Fruit fly (Drosophila melanogaster) whole organism, embryonic: Measurements from ENCODE around the gene CG3448.

ENCODE experiments used
- Antp ChIP-seq: fragments of 200-800 bp; sonication (Bioruptor generic); optimal IDR thresholded peaks from 3 replicates; lab custom pipeline; 2016; ENCODE audit warnings: missing biosample characterization, missing genetic modification characterization
- Bgb ChIP-seq: fragments of 200-800 bp; sonication (Bioruptor generic); IDR thresholded peaks from 2 replicates; pipeline ENCODE4 v1.3.6; 2022; ENCODE audit warnings: missing biosample characterization, missing genetic modification characterization; ENCODE audit not compliant: partially characterized antibody
- CG10462 ChIP-seq: fragments of 200-800 bp; sonication (Bioruptor generic); optimal IDR thresholded peaks from 2 replicates; lab custom pipeline; 2016; ENCODE audit warnings: missing biosample characterization, missing genetic modification characterization
- CG11456 ChIP-seq: fragments of 200-800 bp; sonication (Bioruptor generic); IDR thresholded peaks from 3 replicates; pipeline ENCODE4 v1.3.6; 2022; ENCODE audit warnings: missing biosample characterization, missing genetic modification characterization
- CG12391 ChIP-seq: fragments of 200-800 bp; sonication (Bioruptor generic); optimal IDR thresholded peaks from 3 replicates; lab custom pipeline; 2018; ENCODE audit warnings: missing biosample characterization, mild to moderate bottlenecking, missing genetic modification characterization, moderate library complexity
- CG13123 ChIP-seq: fragments of 200-800 bp; sonication (Bioruptor generic); optimal IDR thresholded peaks from 2 replicates; lab custom pipeline; 2016; ENCODE audit warnings: missing biosample characterization, missing genetic modification characterization
- CG13296 ChIP-seq: fragments of 200-800 bp; sonication (Bioruptor generic); optimal IDR thresholded peaks from 3 replicates; lab custom pipeline; 2018; ENCODE audit warnings: missing biosample characterization, mild to moderate bottlenecking, missing genetic modification characterization
- CG14441 ChIP-seq: fragments of 200-800 bp; sonication (Bioruptor generic); IDR thresholded peaks from 2 replicates; pipeline ENCODE4 v1.3.6; 2022; ENCODE audit warnings: missing biosample characterization, missing genetic modification characterization
- CG14860 ChIP-seq: fragments of 200-800 bp; sonication (Bioruptor generic); IDR thresholded peaks from 3 replicates; pipeline ENCODE4 v1.3.6; 2022; ENCODE audit warnings: missing biosample characterization, missing genetic modification characterization; ENCODE audit not compliant: partially characterized antibody
- CG15073 ChIP-seq: fragments of 200-800 bp; sonication (Bioruptor generic); optimal IDR thresholded peaks from 2 replicates; lab custom pipeline; 2016; ENCODE audit warnings: missing biosample characterization, missing genetic modification characterization
- CG16863 ChIP-seq: fragments of 200-800 bp; sonication (Bioruptor generic); optimal IDR thresholded peaks from 3 replicates; lab custom pipeline; 2016; ENCODE audit warnings: missing biosample characterization, missing genetic modification characterization
- CG1792 ChIP-seq: fragments of 200-800 bp; sonication (Bioruptor generic); optimal IDR thresholded peaks from 2 replicates; lab custom pipeline; 2016; ENCODE audit warnings: missing biosample characterization, missing genetic modification characterization
- CG2120 ChIP-seq: fragments of 200-800 bp; sonication (Bioruptor generic); optimal IDR thresholded peaks from 3 replicates; lab custom pipeline; 2016; ENCODE audit warnings: missing biosample characterization, missing genetic modification characterization
- CG2202 ChIP-seq: fragments of 200-800 bp; sonication (Bioruptor generic); optimal IDR thresholded peaks from 2 replicates; lab custom pipeline; 2018; ENCODE audit warnings: missing biosample characterization, mild to moderate bottlenecking, missing genetic modification characterization
- CG34224 ChIP-seq: fragments of 200-800 bp; sonication (Bioruptor generic); IDR thresholded peaks from 3 replicates; pipeline ENCODE4 v1.3.6; 2022; ENCODE audit warnings: missing biosample characterization, missing genetic modification characterization; ENCODE audit not compliant: partially characterized antibody
- CG34376 ChIP-seq: fragments of 200-800 bp; sonication (Bioruptor generic); optimal IDR thresholded peaks from 2 replicates; lab custom pipeline; 2018; ENCODE audit warnings: missing biosample characterization, mild to moderate bottlenecking, missing genetic modification characterization
- CG4424 ChIP-seq: fragments of 200-800 bp; sonication (Bioruptor generic); optimal IDR thresholded peaks from 3 replicates; lab custom pipeline; 2016; ENCODE audit warnings: missing biosample characterization, missing genetic modification characterization
- CG5245 ChIP-seq: fragments of 200-800 bp; sonication (Bioruptor generic); optimal IDR thresholded peaks from 3 replicates; lab custom pipeline; 2016; ENCODE audit warnings: missing biosample characterization, missing genetic modification characterization
- CG6175 ChIP-seq: fragments of 200-800 bp; sonication (Bioruptor generic); IDR thresholded peaks from 3 replicates; pipeline ENCODE4 v1.3.6; 2022; ENCODE audit warnings: missing biosample characterization, missing genetic modification characterization
- CG6791 ChIP-seq: fragments of 200-800 bp; sonication (Bioruptor generic); IDR thresholded peaks from 3 replicates; pipeline ENCODE4 v1.3.6; 2022; ENCODE audit warnings: missing biosample characterization, missing genetic modification characterization; ENCODE audit not compliant: partially characterized antibody
- CG6854 ChIP-seq: fragments of 200-800 bp; sonication (Bioruptor generic); optimal IDR thresholded peaks from 3 replicates; lab custom pipeline; 2017; ENCODE audit warnings: missing biosample characterization, mild to moderate bottlenecking, missing genetic modification characterization
- CG9727 ChIP-seq: fragments of 200-800 bp; sonication (Bioruptor generic); optimal IDR thresholded peaks from 3 replicates; lab custom pipeline; 2017; ENCODE audit warnings: missing biosample characterization, mild to moderate bottlenecking, missing genetic modification characterization
- CG9932 ChIP-seq: fragments of 200-800 bp; sonication (Bioruptor generic); IDR thresholded peaks from 2 replicates; pipeline ENCODE4 v1.3.6; 2022; ENCODE audit warnings: missing biosample characterization, missing genetic modification characterization
- CrebB ChIP-seq: fragments of 200-800 bp; sonication (Bioruptor generic); optimal IDR thresholded peaks from 3 replicates; lab custom pipeline; 2018; ENCODE audit warnings: missing biosample characterization, mild to moderate bottlenecking, missing genetic modification characterization
- E2f2 ChIP-seq: fragments of 200-800 bp; sonication (Bioruptor generic); IDR thresholded peaks from 2 replicates; pipeline ENCODE4 v1.3.6; 2022; ENCODE audit warnings: missing biosample characterization, missing genetic modification characterization
- Elba2 ChIP-seq: fragments of 200-800 bp; sonication (Bioruptor generic); optimal IDR thresholded peaks from 3 replicates; lab custom pipeline; 2016; ENCODE audit warnings: missing biosample characterization, missing genetic modification characterization
- GATAe ChIP-seq: fragments of 200-800 bp; sonication (Bioruptor generic); conservative IDR thresholded peaks from 2 replicates; pipeline ENCODE4 v1.3.6; 2022; ENCODE audit warnings: missing biosample characterization, missing genetic modification characterization
- HmgZ ChIP-seq: fragments of 200-800 bp; sonication (Bioruptor generic); optimal IDR thresholded peaks from 2 replicates; lab custom pipeline; 2018; ENCODE audit warnings: missing biosample characterization, mild to moderate bottlenecking, missing genetic modification characterization
- PHDP ChIP-seq: fragments of 200-800 bp; sonication (Bioruptor generic); optimal IDR thresholded peaks from 3 replicates; lab custom pipeline; 2018; ENCODE audit warnings: missing biosample characterization, mild to moderate bottlenecking, missing genetic modification characterization, moderate library complexity
- Scr ChIP-seq: fragments of 200-800 bp; sonication (Bioruptor generic); IDR thresholded peaks from 2 replicates; pipeline ENCODE4 v1.3.6; 2022; ENCODE audit warnings: missing biosample characterization, missing genetic modification characterization; ENCODE audit not compliant: partially characterized antibody
- Usf ChIP-seq: fragments of 200-800 bp; sonication (Bioruptor generic); optimal IDR thresholded peaks from 2 replicates; lab custom pipeline; 2017; ENCODE audit warnings: missing genotype, missing biosample characterization, missing genetic modification characterization
- ab ChIP-seq: fragments of 200-800 bp; sonication (Bioruptor generic); optimal IDR thresholded peaks from 2 replicates; lab custom pipeline; 2016; ENCODE audit warnings: missing biosample characterization, missing genetic modification characterization
- amos ChIP-seq: fragments of 200-800 bp; sonication (Bioruptor generic); IDR thresholded peaks from 2 replicates; pipeline ENCODE4 v1.3.6; 2022; ENCODE audit warnings: missing biosample characterization, missing genetic modification characterization; ENCODE audit not compliant: partially characterized antibody
- bab2 ChIP-seq: fragments of 200-800 bp; sonication (Bioruptor generic); optimal IDR thresholded peaks from 2 replicates; lab custom pipeline; 2016; ENCODE audit warnings: missing biosample characterization, missing genetic modification characterization
- br ChIP-seq: fragments of >200 bp; optimal IDR thresholded peaks from 2 replicates; lab custom pipeline; 2017
- cad ChIP-seq: fragments of >200 bp; optimal IDR thresholded peaks from 2 replicates; lab custom pipeline; 2017; ENCODE audit warnings: missing biosample characterization, missing genetic modification characterization
- caup ChIP-seq: fragments of 200-800 bp; sonication (Bioruptor generic); optimal IDR thresholded peaks from 3 replicates; lab custom pipeline; 2017; ENCODE audit warnings: missing biosample characterization, mild to moderate bottlenecking, missing genetic modification characterization, moderate library complexity; ENCODE audit not compliant: severe bottlenecking
- cwo ChIP-seq: fragments of 200-800 bp; sonication (Bioruptor generic); optimal IDR thresholded peaks from 3 replicates; lab custom pipeline; 2017; ENCODE audit warnings: missing biosample characterization, missing genetic modification characterization, mild to moderate bottlenecking, moderate library complexity, missing genetic modification reagents
- fu2 ChIP-seq: fragments of 200-800 bp; sonication (Bioruptor generic); optimal IDR thresholded peaks from 2 replicates; lab custom pipeline; 2016; ENCODE audit warnings: missing biosample characterization, missing genetic modification characterization
- gt ChIP-seq: fragments of 200-800 bp; sonication (Bioruptor generic); IDR thresholded peaks from 2 replicates; pipeline ENCODE4 v1.3.6; 2022; ENCODE audit warnings: missing biosample characterization, missing genetic modification characterization
- hth ChIP-seq: fragments of >200 bp; optimal IDR thresholded peaks from 2 replicates; lab custom pipeline; 2017; ENCODE audit warnings: inconsistent platforms
- lmd ChIP-seq: fragments of 200-800 bp; sonication (Bioruptor generic); IDR thresholded peaks from 2 replicates; pipeline ENCODE4 v1.3.6; 2022; ENCODE audit warnings: missing biosample characterization, missing genetic modification characterization
- mam ChIP-seq: fragments of 200-800 bp; sonication (Bioruptor generic); optimal IDR thresholded peaks from 3 replicates; lab custom pipeline; 2016; ENCODE audit warnings: missing biosample characterization, missing genetic modification characterization
- nerfin-2 ChIP-seq: fragments of 200-800 bp; sonication (Bioruptor generic); IDR thresholded peaks from 2 replicates; pipeline ENCODE4 v1.3.6; 2022; ENCODE audit warnings: missing biosample characterization, missing genetic modification characterization; ENCODE audit not compliant: partially characterized antibody
- nmo ChIP-seq: fragments of 200-800 bp; sonication (Bioruptor generic); optimal IDR thresholded peaks from 2 replicates; lab custom pipeline; 2018; ENCODE audit warnings: missing biosample characterization, mild to moderate bottlenecking, missing genetic modification characterization, moderate library complexity
- oc ChIP-seq: fragments of 200-800 bp; sonication (Bioruptor generic); optimal IDR thresholded peaks from 2 replicates; lab custom pipeline; 2018; ENCODE audit warnings: missing biosample characterization, mild to moderate bottlenecking, missing genetic modification characterization, moderate library complexity
- org-1 ChIP-seq: fragments of 200-800 bp; sonication (Bioruptor generic); optimal IDR thresholded peaks from 2 replicates; lab custom pipeline; 2017; ENCODE audit warnings: missing biosample characterization, missing genetic modification characterization
- pum ChIP-seq: fragments of 200-800 bp; sonication (Bioruptor generic); optimal IDR thresholded peaks from 2 replicates; lab custom pipeline; 2016; ENCODE audit warnings: missing biosample characterization, missing genetic modification characterization
- sim ChIP-seq: fragments of 200-800 bp; sonication (Bioruptor generic); IDR thresholded peaks from 2 replicates; pipeline ENCODE4 v1.3.6; 2022; ENCODE audit warnings: missing biosample characterization, missing genetic modification characterization
- slbo ChIP-seq: fragments of 200-800 bp; sonication (Bioruptor generic); IDR thresholded peaks from 2 replicates; pipeline ENCODE4 v1.3.6; 2022; ENCODE audit warnings: missing biosample characterization, missing genetic modification characterization
- zen ChIP-seq: fragments of 200-800 bp; sonication (Bioruptor generic); optimal IDR thresholded peaks from 3 replicates; lab custom pipeline; 2018; ENCODE audit warnings: missing biosample characterization, mild to moderate bottlenecking, missing genetic modification characterization, moderate library complexity

The CG3448 gene

DNA sequence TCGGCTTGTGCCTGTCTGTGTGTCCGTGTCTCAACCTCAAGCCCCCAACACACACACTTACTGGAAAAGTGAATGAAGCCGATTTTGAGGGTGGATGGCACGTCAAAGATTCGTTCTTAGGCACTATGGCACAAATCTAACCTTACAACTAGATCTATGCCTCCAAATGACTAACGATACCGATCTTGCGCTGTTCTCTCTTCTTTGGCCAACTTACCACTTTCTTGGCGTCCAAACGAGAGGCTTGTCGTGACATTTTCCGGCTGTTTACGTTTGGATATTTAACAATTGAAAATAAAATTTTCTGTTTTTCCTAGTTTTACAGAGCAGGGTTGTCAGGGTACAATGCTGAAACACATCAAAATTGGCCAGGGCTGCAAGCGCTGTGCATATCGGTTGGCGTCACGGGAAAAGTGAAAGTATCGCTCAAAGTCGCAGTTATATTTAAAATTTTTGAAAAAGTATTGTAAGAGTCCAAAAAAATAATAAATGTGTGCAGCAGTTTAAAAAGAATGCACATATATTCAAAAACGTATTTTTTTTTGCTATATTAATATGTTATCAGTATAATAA lies 9.4 kb downstream of the CG3448 start, which contains the start of the genes Bet3 and Nf-YA (continued):
- TF ChIP-seq sim (GFP tag; lab: Robert Waterston, UW), result no peak
- TF ChIP-seq caup (GFP tag; lab: Kevin White, UChicago), result peak; percentile 35
- TF ChIP-seq br (lab: Kevin White, UChicago), result no peak
- TF ChIP-seq CG15073 (GFP tag; lab: Kevin White, UChicago), result no peak
- peak; percentile 83 for TF ChIP-seq CG34224 (GFP tag; lab: Robert Waterston, UW)
- TF ChIP-seq CG13296, result peak; percentile 0
- TF ChIP-seq CG10462 (GFP tag; lab: Kevin White, UChicago), result no peak
- peak; percentile 90 for TF ChIP-seq mam (GFP tag; lab: Kevin White, UChicago)
- peak; percentile 84 for TF ChIP-seq CG14860 (GFP tag; lab: Robert Waterston, UW)
- no peak for TF ChIP-seq CG5245 (GFP tag; lab: Kevin White, UChicago)
- peak; percentile 76 for TF ChIP-seq pum (GFP tag; lab: Kevin White, UChicago)
- peak; percentile 61 for TF ChIP-seq Antp (GFP tag; lab: Kevin White, UChicago)
- TF ChIP-seq gt (GFP tag; lab: Robert Waterston, UW), result no peak
- peak; percentile 88 for TF ChIP-seq slbo (GFP tag; lab: Robert Waterston, UW)
- peak; percentile 7 for TF ChIP-seq Elba2 (GFP tag; lab: Kevin White, UChicago)
- no peak for TF ChIP-seq CrebB (tag; lab: Kevin White, UChicago)
- TF ChIP-seq ab, result no peak
- peak; percentile 41 for TF ChIP-seq CG9727 (GFP tag; lab: Kevin White, UChicago)
- no peak for TF ChIP-seq oc
- peak; percentile 27 for TF ChIP-seq CG1792 (GFP tag; lab: Kevin White, UChicago)
- TF ChIP-seq PHDP (tag; lab: Kevin White, UChicago), result no peak
- TF ChIP-seq zen (tag; lab: Kevin White, UChicago), result peak; percentile 31
- no peak for TF ChIP-seq cwo (GFP tag; lab: Kevin White, UChicago)
- TF ChIP-seq fu2, result peak; percentile 41
- TF ChIP-seq CG34376 (GFP tag; lab: Kevin White, UChicago), result peak; percentile 8
- peak; percentile 86 for TF ChIP-seq CG9932 (GFP tag; lab: Robert Waterston, UW)
- no peak for TF ChIP-seq CG16863 (GFP tag; lab: Kevin White, UChicago)
- TF ChIP-seq Scr, result peak; percentile 82
- no peak for TF ChIP-seq org-1 (GFP tag; lab: Kevin White, UChicago)
- peak; percentile 72 for TF ChIP-seq nerfin-2 (GFP tag; lab: Robert Waterston, UW)
- TF ChIP-seq CG2202 (tag; lab: Kevin White, UChicago), result no peak
- no peak for TF ChIP-seq CG13123 (GFP tag; lab: Kevin White, UChicago)
- peak; percentile 34; the same call in 1 of the 2 replicates for TF ChIP-seq E2f2 (GFP tag; lab: Robert Waterston, UW)
- TF ChIP-seq bab2 (GFP tag; lab: Kevin White, UChicago), result no peak
- no peak for TF ChIP-seq GATAe (GFP tag; lab: Robert Waterston, UW)
- no peak for TF ChIP-seq cad (GFP tag; lab: Kevin White, UChicago)
- TF ChIP-seq CG14441, result peak; percentile 59
- TF ChIP-seq CG11456 (GFP tag; lab: Robert Waterston, UW), result peak; percentile 79
- TF ChIP-seq Bgb, result peak; percentile 87
- TF ChIP-seq CG6854 (GFP tag; lab: Kevin White, UChicago), result no peak
- no peak for TF ChIP-seq CG6175 (GFP tag; lab: Robert Waterston, UW)
- TF ChIP-seq CG2120, result peak; percentile 63
- no peak for TF ChIP-seq hth (lab: Kevin White, UChicago)
- peak; percentile 68 for TF ChIP-seq nmo (GFP tag; lab: Kevin White, UChicago)
- peak; percentile 58 for TF ChIP-seq HmgZ (tag; lab: Kevin White, UChicago)
- TF ChIP-seq amos, result peak; percentile 91
- TF ChIP-seq Usf, result no peak
- TF ChIP-seq lmd (GFP tag; lab: Robert Waterston, UW), result peak; percentile 54
- TF ChIP-seq CG4424, result peak; percentile 51
- TF ChIP-seq CG12391 (tag; lab: Kevin White, UChicago), result peak; percentile 71
- TF ChIP-seq CG6791 (GFP tag; lab: Robert Waterston, UW), result peak; percentile 89
